Fruit fly (Drosophila melanogaster): ENCODE measurements around the gene CG4914.

Gene CG4914

dm6 chr3L:14647210-14647869 lies 30.6 kb downstream of the CG4914 start (continued):
- TF ChIP-seq Ets96B (tag; optimal IDR thresholded peaks at IDR 0.05) (peak; percentile 86), CG3919 (GFP tag; optimal IDR thresholded peaks at IDR 0.05) (peak; percentile 73), Met (GFP tag; optimal IDR thresholded peaks at IDR 0.05) (peak; percentile 71), CG6276 (GFP tag; optimal IDR thresholded peaks at IDR 0.05) (peak; percentile 23), CG6854 (GFP tag; optimal IDR thresholded peaks at IDR 0.05) (no peak), Smox (GFP tag; optimal IDR thresholded peaks at IDR 0.05) (peak; percentile 67), CG10631 (GFP tag; optimal IDR thresholded peaks at IDR 0.05) (peak; percentile 83), Hr39 (GFP tag; optimal IDR thresholded peaks at IDR 0.05) (peak; percentile 38), Eip93F (GFP tag; optimal IDR thresholded peaks at IDR 0.05) (peak; percentile 48), CG6808 (GFP tag; optimal IDR thresholded peaks at IDR 0.05) (peak; percentile 62), acj6 (GFP tag; optimal IDR thresholded peaks at IDR 0.05) (peak; percentile 67), CG15336 (GFP tag; IDR thresholded peaks at IDR 0.05) (peak; percentile 83), CG1621 (tag; optimal IDR thresholded peaks at IDR 0.05) (peak; percentile 57), CG32006 (GFP tag; optimal IDR thresholded peaks at IDR 0.05) (peak; percentile 65), CG11902 (GFP tag; optimal IDR thresholded peaks at IDR 0.05) (peak; percentile 23), CG11294 (GFP tag; IDR thresholded peaks at IDR 0.05) (no peak), CG6163 (GFP tag; IDR thresholded peaks at IDR 0.05) (peak; percentile 83), Eip75B (GFP tag; optimal IDR thresholded peaks at IDR 0.05) (peak; percentile 53), OdsH (GFP tag; optimal IDR thresholded peaks at IDR 0.05) (peak; percentile 72), CG3032 (tag; optimal IDR thresholded peaks at IDR 0.05) (peak; percentile 90), CG8119 (GFP tag; IDR thresholded peaks at IDR 0.05) (peak; percentile 83), dsx (GFP tag; optimal IDR thresholded peaks at IDR 0.05; ENCODE audit: poor library complexity, severe bottlenecking) (peak; percentile 78), Gug (GFP tag; IDR thresholded peaks at IDR 0.05) (peak; percentile 64), Lpt (GFP tag; optimal IDR thresholded peaks at IDR 0.05) (peak; percentile 57), spab (GFP tag; optimal IDR thresholded peaks at IDR 0.05) (peak; percentile 42), svp (GFP tag) (peak; percentile 84), CG4318 (GFP tag; optimal IDR thresholded peaks at IDR 0.05) (peak; percentile 43), Sox14 (GFP tag; optimal IDR thresholded peaks at IDR 0.05) (peak; percentile 48), cyc (GFP tag; optimal IDR thresholded peaks at IDR 0.05) (peak; percentile 53), topi (GFP tag; optimal IDR thresholded peaks at IDR 0.05) (peak; percentile 71), lz (GFP tag; optimal IDR thresholded peaks at IDR 0.05) (peak; percentile 60)

- TF ChIP-seq CG1621 (tag; optimal IDR thresholded peaks at IDR 0.05): no peak
- no peak for TF ChIP-seq Eip75B (GFP tag; optimal IDR thresholded peaks at IDR 0.05)
- TF ChIP-seq CG6808 (GFP tag; optimal IDR thresholded peaks at IDR 0.05): no peak
- no peak for TF ChIP-seq CG4318 (GFP tag; optimal IDR thresholded peaks at IDR 0.05)
- TF ChIP-seq vri (GFP tag; optimal IDR thresholded peaks at IDR 0.05): peak; percentile 89
- TF ChIP-seq ss (GFP tag; optimal IDR thresholded peaks at IDR 0.05): peak in 1 of 2 experiments; percentile 6
- TF ChIP-seq Blimp-1 (GFP tag; optimal IDR thresholded peaks at IDR 0.05): peak; percentile 70
- no peak for TF ChIP-seq CG11902 (GFP tag; optimal IDR thresholded peaks at IDR 0.05)
- no peak for TF ChIP-seq CG15336 (GFP tag; IDR thresholded peaks at IDR 0.05)
- TF ChIP-seq Met (GFP tag; optimal IDR thresholded peaks at IDR 0.05): no peak
- TF ChIP-seq svp (GFP tag): peak; percentile 66
- TF ChIP-seq dsx (GFP tag; optimal IDR thresholded peaks at IDR 0.05; ENCODE audit: poor library complexity, severe bottlenecking): peak; percentile 11
- peak; percentile 49 for TF ChIP-seq Eip78C (GFP tag)
- no peak for TF ChIP-seq salr (GFP tag; optimal IDR thresholded peaks at IDR 0.05)
- no peak for TF ChIP-seq CG3919 (GFP tag; optimal IDR thresholded peaks at IDR 0.05)
- TF ChIP-seq CG6854 (GFP tag; optimal IDR thresholded peaks at IDR 0.05): peak; percentile 36
- TF ChIP-seq Hr4 (GFP tag; optimal IDR thresholded peaks at IDR 0.05): no peak
- TF ChIP-seq OdsH (GFP tag; optimal IDR thresholded peaks at IDR 0.05): no peak
- no peak for TF ChIP-seq esn (GFP tag; optimal IDR thresholded peaks at IDR 0.05)
- TF ChIP-seq eg (GFP tag; IDR thresholded peaks at IDR 0.05): no peak
These were observed 32.0 kb downstream of the CG4914 start for dm6 chr3L:14645934-14646333.
